Worm (Caenorhabditis elegans) whole organism, young adult: ENCODE results near the gene T21C12.4.

Source experiments
- C17E4.6 ChIP-seq: fragments of 200-800 bp; sonication (Bioruptor generic); IDR thresholded peaks from 2 replicates; pipeline ENCODE4 v1.3.6; 2022; ENCODE audit warnings: missing genetic modification reagents, missing genetic modification characterization, missing compliant biosample characterization
- F23B12.7 ChIP-seq: sonication (generic microtip); optimal IDR thresholded peaks from 2 replicates; lab custom pipeline; 2017; ENCODE audit warnings: missing genetic modification characterization, mild to moderate bottlenecking, missing compliant biosample characterization, antibody characterized with exemption, moderate library complexity; ENCODE audit not compliant: insufficient read depth
- F33H1.4 ChIP-seq: fragments of 200-800 bp; sonication (Bioruptor generic); IDR thresholded peaks from 2 replicates; pipeline ENCODE4 v1.3.6; 2022; ENCODE audit warnings: missing genetic modification reagents, missing genetic modification characterization, missing compliant biosample characterization
- F37B4.10 ChIP-seq: fragments of 200-800 bp; sonication (Bioruptor generic); IDR thresholded peaks from 2 replicates; pipeline ENCODE4 v1.3.6; 2022; ENCODE audit warnings: missing genetic modification characterization, missing compliant biosample characterization
- F52B5.7 ChIP-seq: sonication (generic microtip); optimal IDR thresholded peaks from 2 replicates; lab custom pipeline; 2016; ENCODE audit warnings: mild to moderate bottlenecking, missing genetic modification characterization, missing compliant biosample characterization
- F55B11.4 ChIP-seq: sonication (generic microtip); optimal IDR thresholded peaks from 2 replicates; lab custom pipeline; 2016; ENCODE audit warnings: missing compliant biosample characterization, missing genetic modification characterization, borderline replicate concordance; ENCODE audit not compliant: insufficient read depth
- K11D2.4 ChIP-seq: fragments of 200-800 bp; sonication (Bioruptor generic); IDR thresholded peaks from 2 replicates; pipeline ENCODE4 v1.3.6; 2022; ENCODE audit warnings: missing genetic modification reagents, missing genetic modification characterization, missing compliant biosample characterization
- Y53F4B.3 ChIP-seq: fragments of 200-800 bp; sonication (Bioruptor generic); IDR thresholded peaks from 2 replicates; pipeline ENCODE4 v1.3.6; 2022; ENCODE audit warnings: missing genetic modification reagents, missing genetic modification characterization, missing compliant biosample characterization
- Y53G8AR.9 ChIP-seq: fragments of 200-800 bp; sonication (Bioruptor generic); conservative IDR thresholded peaks from 2 replicates; pipeline ENCODE4 v1.3.6; 2022; ENCODE audit warnings: missing genetic modification reagents, missing genetic modification characterization, missing compliant biosample characterization
- atf-7 ChIP-seq: sonication (generic microtip); optimal IDR thresholded peaks from 2 replicates; lab custom pipeline; 2017; ENCODE audit warnings: mild to moderate bottlenecking, missing genetic modification characterization, missing compliant biosample characterization
- athp-1 ChIP-seq: sonication (generic microtip); optimal IDR thresholded peaks from 2 replicates; lab custom pipeline; 2017; ENCODE audit warnings: mild to moderate bottlenecking, missing genetic modification characterization, missing compliant biosample characterization
- bed-2 ChIP-seq: fragments of 200-800 bp; sonication (Bioruptor generic); IDR thresholded peaks from 2 replicates; pipeline ENCODE4 v1.3.6; 2022; ENCODE audit warnings: missing genetic modification reagents, missing genetic modification characterization, missing compliant biosample characterization
- ceh-27 ChIP-seq: fragments of 200-800 bp; sonication (Bioruptor generic); optimal IDR thresholded peaks from 2 replicates; lab custom pipeline; 2018; ENCODE audit warnings: mild to moderate bottlenecking, missing genetic modification characterization, moderate library complexity, missing compliant biosample characterization
- ceh-79 ChIP-seq: sonication (generic microtip); optimal IDR thresholded peaks from 2 replicates; lab custom pipeline; 2017; ENCODE audit warnings: mild to moderate bottlenecking, missing genetic modification characterization, missing compliant biosample characterization
- ceh-91 ChIP-seq: fragments of 200-800 bp; sonication (Bioruptor generic); IDR thresholded peaks from 2 replicates; pipeline ENCODE4 v1.3.6; 2022; ENCODE audit warnings: missing genetic modification reagents, missing genetic modification characterization, missing compliant biosample characterization
- dox-1 ChIP-seq: fragments of 200-800 bp; sonication (Bioruptor generic); IDR thresholded peaks from 2 replicates; pipeline ENCODE4 v1.3.6; 2022; ENCODE audit warnings: missing genetic modification reagents, missing genetic modification characterization, missing compliant biosample characterization
- efl-1 ChIP-seq: fragments of 150-350 bp; optimal IDR thresholded peaks from 2 replicates; lab custom pipeline; 2014; ENCODE audit warnings: missing biosample characterization, missing genetic modification reagents, missing genetic modification characterization
- egl-44 ChIP-seq: fragments of 200-800 bp; sonication (Bioruptor generic); IDR thresholded peaks from 2 replicates; pipeline ENCODE4 v1.3.6; 2022; ENCODE audit warnings: missing genetic modification reagents, missing genetic modification characterization, missing compliant biosample characterization
- hlh-12 ChIP-seq: sonication (generic microtip); optimal IDR thresholded peaks from 2 replicates; lab custom pipeline; 2016; ENCODE audit warnings: missing genetic modification characterization, missing compliant biosample characterization
- let-526 ChIP-seq: fragments of 200-800 bp; sonication (Bioruptor generic); IDR thresholded peaks from 2 replicates; pipeline ENCODE4 v1.3.6; 2022; ENCODE audit warnings: missing genetic modification reagents, missing genetic modification characterization, missing compliant biosample characterization
- let-607 ChIP-seq, 2 experiments: fragments of 200-800 bp in 1 of 2; sonication (Bioruptor generic) in 1 of 2; sonication (generic microtip) in 1 of 2; optimal IDR thresholded peaks; 2 replicates each; lab custom pipeline; 2016 to 2018; ENCODE audit warnings: mild to moderate bottlenecking in 2 of 2, missing compliant biosample characterization in 2 of 2, missing genetic modification characterization in 2 of 2, moderate library complexity in 2 of 2, missing genotype in 1 of 2
- lin-26 ChIP-seq: fragments of 200-800 bp; sonication (Bioruptor generic); IDR thresholded peaks from 2 replicates; pipeline ENCODE4 v1.3.6; 2022; ENCODE audit warnings: missing genetic modification reagents, missing genetic modification characterization, missing compliant biosample characterization
- madf-3 ChIP-seq: fragments of 200-800 bp; sonication (Bioruptor generic); IDR thresholded peaks from 2 replicates; pipeline ENCODE4 v1.3.6; 2022; ENCODE audit warnings: missing genetic modification reagents, missing genetic modification characterization, missing compliant biosample characterization
- madf-8 ChIP-seq: fragments of 200-800 bp; sonication (Bioruptor generic); conservative IDR thresholded peaks from 2 replicates; pipeline ENCODE4 v1.3.6; 2022; ENCODE audit warnings: missing genetic modification reagents, missing genetic modification characterization, missing compliant biosample characterization
- mel-28 ChIP-seq: sonication (generic microtip); optimal IDR thresholded peaks from 2 replicates; lab custom pipeline; 2016; ENCODE audit warnings: borderline replicate concordance, mild to moderate bottlenecking, missing genetic modification characterization, missing compliant biosample characterization
- mes-4 ChIP-seq: sonication (generic microtip); optimal IDR thresholded peaks from 2 replicates; lab custom pipeline; 2016; ENCODE audit warnings: missing genotype, missing genetic modification characterization, missing compliant biosample characterization
- mxl-1 ChIP-seq: sonication (generic microtip); optimal IDR thresholded peaks from 2 replicates; lab custom pipeline; 2016; ENCODE audit warnings: missing genetic modification characterization, missing compliant biosample characterization
- nfya-1 ChIP-seq: sonication (generic microtip); optimal IDR thresholded peaks from 2 replicates; lab custom pipeline; 2017; ENCODE audit warnings: antibody characterized with exemption, missing compliant biosample characterization, missing genetic modification characterization, borderline replicate concordance; ENCODE audit not compliant: insufficient read depth
- nhr-120 ChIP-seq: fragments of 200-800 bp; sonication (Bioruptor generic); IDR thresholded peaks from 2 replicates; pipeline ENCODE4 v1.3.6; 2022; ENCODE audit warnings: missing genetic modification characterization, missing compliant biosample characterization
- nhr-27 ChIP-seq: fragments of 200-800 bp; sonication (Bioruptor generic); optimal IDR thresholded peaks from 2 replicates; lab custom pipeline; 2018; ENCODE audit warnings: mild to moderate bottlenecking, missing genetic modification characterization, moderate library complexity, missing compliant biosample characterization
- nhr-90 ChIP-seq: sonication (generic microtip); optimal IDR thresholded peaks from 2 replicates; lab custom pipeline; 2016; ENCODE audit warnings: missing genotype, mild to moderate bottlenecking, missing genetic modification characterization, missing compliant biosample characterization
- rcor-1 ChIP-seq: fragments of 200-800 bp; sonication (Bioruptor generic); IDR thresholded peaks from 2 replicates; pipeline ENCODE4 v1.3.6; 2022; ENCODE audit warnings: missing genetic modification reagents, missing genetic modification characterization, missing compliant biosample characterization
- rpc-1 ChIP-seq, 2 experiments: fragments of 150-350 bp in 1 of 2; sonication (generic microtip) in 1 of 2; optimal IDR thresholded peaks; 2 replicates each; lab custom pipeline; 2014 to 2018; ENCODE audit warnings: missing biosample characterization in 1 of 2, missing genetic modification characterization in 1 of 2, missing genetic modification reagents in 1 of 2, missing genotype in 1 of 2
- snpc-1.1 ChIP-seq: sonication (generic microtip); optimal IDR thresholded peaks from 2 replicates; lab custom pipeline; 2017; ENCODE audit warnings: missing genetic modification characterization, mild to moderate bottlenecking, missing compliant biosample characterization, antibody characterized with exemption, moderate library complexity, missing genotype, missing genetic modification reagents; ENCODE audit not compliant: insufficient read depth
- snpc-1.3 ChIP-seq: sonication (generic microtip); optimal IDR thresholded peaks from 2 replicates; lab custom pipeline; 2017; ENCODE audit warnings: missing genetic modification characterization, mild to moderate bottlenecking, missing compliant biosample characterization, antibody characterized with exemption, moderate library complexity, missing genotype, missing genetic modification reagents; ENCODE audit not compliant: insufficient read depth
- snpc-4 ChIP-seq, 5 experiments: fragments of 150-350 bp in 1 of 5; sonication (generic microtip) in 4 of 5; optimal IDR thresholded peaks; 2 replicates each; lab custom pipeline; 2014 to 2018; ENCODE audit warnings: missing genetic modification characterization in 5 of 5, missing biosample characterization in 3 of 5, antibody characterized with exemption in 2 of 5, mild to moderate bottlenecking in 2 of 5, missing compliant biosample characterization in 2 of 5, missing genotype in 2 of 5, moderate library complexity in 2 of 5, missing genetic modification reagents in 1 of 5
- sptf-2 ChIP-seq: fragments of 200-800 bp; sonication (Bioruptor generic); optimal IDR thresholded peaks from 2 replicates; lab custom pipeline; 2018; ENCODE audit warnings: mild to moderate bottlenecking, missing genetic modification characterization, missing compliant biosample characterization
- tbx-9 ChIP-seq: sonication (generic microtip); optimal IDR thresholded peaks from 2 replicates; lab custom pipeline; 2016; ENCODE audit warnings: borderline replicate concordance, missing genetic modification characterization, inconsistent platforms, missing compliant biosample characterization
- tlf-1 ChIP-seq: fragments of 200-800 bp; sonication (Bioruptor generic); optimal IDR thresholded peaks from 2 replicates; lab custom pipeline; 2018; ENCODE audit warnings: mild to moderate bottlenecking, missing genetic modification characterization, missing compliant biosample characterization
- zim-3 ChIP-seq: sonication (generic microtip); optimal IDR thresholded peaks from 2 replicates; lab custom pipeline; 2017; ENCODE audit warnings: mild to moderate bottlenecking, missing genetic modification characterization, moderate library complexity, missing compliant biosample characterization
- ztf-18 ChIP-seq: sonication (generic microtip); optimal IDR thresholded peaks from 2 replicates; lab custom pipeline; 2016; ENCODE audit warnings: missing genotype, mild to moderate bottlenecking, missing genetic modification characterization, missing compliant biosample characterization
- ztf-25 ChIP-seq: fragments of 200-800 bp; sonication (Bioruptor generic); IDR thresholded peaks from 2 replicates; pipeline ENCODE4 v1.3.6; 2022; ENCODE audit warnings: missing genetic modification reagents, missing genetic modification characterization, missing compliant biosample characterization
- ztf-28 ChIP-seq: fragments of 200-800 bp; sonication (Bioruptor generic); IDR thresholded peaks from 2 replicates; pipeline ENCODE4 v1.3.6; 2022; ENCODE audit warnings: missing genetic modification reagents, missing genetic modification characterization, missing compliant biosample characterization

Gene T21C12.4

ce11 chrIII:10505943-10506698 lies 51.7 kb downstream of the T21C12.4 start (continued):
- peak; percentile 44 for TF ChIP-seq F33H1.4
- TF ChIP-seq zim-3 (tag; lab: Kevin White, UChicago), result no peak
- peak; percentile 93 for TF ChIP-seq Y53G8AR.9
- no peak for TF ChIP-seq mxl-1 (tag; lab: Kevin White, UChicago)
- 0 out of 2 replicates have a peak, but pooled peaks have one; percentile 6 for TF ChIP-seq F37B4.10
- peak; percentile 87 for TF ChIP-seq tlf-1
- no peak; the same call in 1 of the 2 replicates for TF ChIP-seq Y53F4B.3
- peak; percentile 45; the same call in 1 of the 2 replicates for TF ChIP-seq C17E4.6 (GFP tag; lab: Robert Waterston, UW)
- TF ChIP-seq mel-28, result no peak
- peak; percentile 49 for TF ChIP-seq ztf-28
- TF ChIP-seq mes-4 (tag; lab: Kevin White, UChicago), result no peak
- peak; percentile 50; the same call in 1 of the 2 replicates for TF ChIP-seq ceh-91
- peak; percentile 41; the same call in 1 of the 2 replicates for TF ChIP-seq madf-3 (GFP tag; lab: Robert Waterston, UW)
- no peak for TF ChIP-seq F52B5.7 (tag; lab: Kevin White, UChicago)
- peak; percentile 17 for TF ChIP-seq atf-7 (tag; lab: Kevin White, UChicago)
- TF ChIP-seq let-607 (tag; optimal IDR thresholded peaks at IDR 0.05; lab: Kevin White, UChicago), result no peak
- TF ChIP-seq athp-1, result peak; percentile 58
- TF ChIP-seq egl-44 (GFP tag; lab: Robert Waterston, UW), result peak; percentile 13
- no peak for TF ChIP-seq let-526 (GFP tag; lab: Robert Waterston, UW)
- peak; percentile 58 for TF ChIP-seq nhr-90 (tag; lab: Kevin White, UChicago)
- TF ChIP-seq nhr-27, result peak; percentile 21
- peak; percentile 80 for TF ChIP-seq snpc-1.3 (tag; lab: Kevin White, UChicago)
- peak; percentile 12 for TF ChIP-seq rpc-1 (optimal IDR thresholded peaks at IDR 0.05; lab: Kevin White, UChicago)
- no peak for TF ChIP-seq rpc-1 (tag; optimal IDR thresholded peaks at IDR 0.05; lab: Kevin White, UChicago)
- TF ChIP-seq F55B11.4 (tag; lab: Kevin White, UChicago), result no peak
- no peak for TF ChIP-seq hlh-12 (tag; lab: Kevin White, UChicago)
- peak; percentile 51 for TF ChIP-seq snpc-4 (GFP tag; optimal IDR thresholded peaks at IDR 0.05; lab: Kevin White, UChicago)
- TF ChIP-seq snpc-4 (tag; optimal IDR thresholded peaks at IDR 0.05; lab: Kevin White, UChicago), result peak in 3 of 4 experiments; percentile 9 to 78 (median 29)
- peak; percentile 70 for TF ChIP-seq madf-8 (GFP tag; lab: Robert Waterston, UW)
- TF ChIP-seq ceh-27 (GFP tag; lab: Kevin White, UChicago), result no peak
- TF ChIP-seq tbx-9 (tag; lab: Kevin White, UChicago), result no peak
- TF ChIP-seq bed-2 (GFP tag; lab: Robert Waterston, UW), result no peak
- TF ChIP-seq, all 124 proteins: peak for 59

DNA sequence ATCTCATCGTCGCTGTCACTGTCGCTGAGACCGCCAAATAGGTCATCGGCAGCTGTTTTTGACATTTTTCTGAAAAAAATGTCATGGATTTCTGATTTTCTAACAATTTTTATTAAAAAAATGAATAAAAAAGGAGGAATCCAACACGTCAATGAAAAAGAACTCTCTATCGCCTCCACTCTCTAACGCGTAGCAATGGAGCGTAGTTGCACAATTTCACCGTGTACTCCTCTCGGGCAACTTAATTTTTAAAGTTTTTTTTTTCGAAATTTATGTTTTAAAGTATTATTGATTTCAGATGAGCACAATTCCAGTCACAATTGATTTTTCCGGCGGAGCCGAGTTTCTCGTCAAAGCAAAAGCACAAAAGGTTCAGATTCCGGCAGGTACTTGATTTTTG lies 52.6 kb downstream of the T21C12.4 start, which contains the start of the genes taf-11.3 and urm-1:
taf-11.3 (minus strand) TSS at position 69 of the 400 bp plus-strand sequence.
urm-1 (plus strand) TSS at position 299 of the 400 bp plus-strand sequence.
- TF ChIP-seq snpc-4 (GFP tag; optimal IDR thresholded peaks at IDR 0.05; lab: Kevin White, UChicago) (no peak), snpc-4 (tag; optimal IDR thresholded peaks at IDR 0.05; lab: Kevin White, UChicago) (peak in 2 of 4 experiments; percentile 11 to 69), atf-7 (tag; lab: Kevin White, UChicago) (no peak), ceh-79 (tag; lab: Kevin White, UChicago) (no peak), K11D2.4 (GFP tag; lab: Robert Waterston, UW) (no peak), snpc-1.1 (tag; lab: Kevin White, UChicago) (peak; percentile 49), snpc-1.3 (tag; lab: Kevin White, UChicago) (peak; percentile 15), sptf-2 (GFP tag; lab: Kevin White, UChicago) (no peak), nhr-120 (GFP tag; lab: Robert Waterston, UW) (no peak), ceh-27 (GFP tag; lab: Kevin White, UChicago) (no peak), ztf-25 (GFP tag; lab: Robert Waterston, UW) (no peak), tlf-1 (no peak), nfya-1 (tag; lab: Kevin White, UChicago) (no peak), F52B5.7 (tag; lab: Kevin White, UChicago) (no peak), mxl-1 (tag; lab: Kevin White, UChicago) (no peak), lin-26 (GFP tag; lab: Robert Waterston, UW) (no peak), rcor-1 (peak; percentile 58), egl-44 (GFP tag; lab: Robert Waterston, UW) (no peak), efl-1 (GFP tag; lab: Kevin White, UChicago) (peak; percentile 50), F33H1.4 (peak; percentile 55; the same call in 1 of the 2 replicates), dox-1 (GFP tag; lab: Robert Waterston, UW) (no peak; the same call in 1 of the 2 replicates), ztf-18 (peak; percentile 74), F23B12.7 (tag; lab: Kevin White, UChicago) (peak; percentile 16)
